Fruit fly (Drosophila melanogaster): Measurements from ENCODE around the gene REPTOR.
A peak's percentile ranks its signal among the peaks of the same experiment; 100 is the strongest.

Gene REPTOR

dm6 chr3R:24572540-24573043, 10.1 kb downstream of the REPTOR start (continued):
- no peak for TF ChIP-seq prd (optimal IDR thresholded peaks at IDR 0.05)
- peak; percentile 98 for TF ChIP-seq prd (GFP tag; IDR thresholded peaks at IDR 0.05)
- TF ChIP-seq CG7357 (GFP tag; IDR thresholded peaks at IDR 0.05), result peak; percentile 90
- TF ChIP-seq CG17186 (GFP tag; optimal IDR thresholded peaks at IDR 0.05), result peak; percentile 60
- TF ChIP-seq eve (GFP tag; optimal IDR thresholded peaks at IDR 0.05), result peak in 1 of 2 experiments; percentile 97
- TF ChIP-seq CG12744 (GFP tag; optimal IDR thresholded peaks at IDR 0.05), result peak; percentile 96
- peak; percentile 98 for TF ChIP-seq ewg (GFP tag; optimal IDR thresholded peaks at IDR 0.05)
- TF ChIP-seq az2 (GFP tag; optimal IDR thresholded peaks at IDR 0.05), result peak; percentile 98
- peak; percentile 90 to 98 for TF ChIP-seq bsh (GFP tag; optimal IDR thresholded peaks at IDR 0.05)
- peak; percentile 95 for TF ChIP-seq psq (GFP tag; optimal IDR thresholded peaks at IDR 0.05)
- TF ChIP-seq CG8924 (tag; optimal IDR thresholded peaks at IDR 0.05), result peak; percentile 99
- TF ChIP-seq CG31388 (GFP tag; optimal IDR thresholded peaks at IDR 0.05), result peak; percentile 77
- peak; percentile 95 for TF ChIP-seq CG33213 (GFP tag; optimal IDR thresholded peaks at IDR 0.05)
- TF ChIP-seq CG8359 (GFP tag; optimal IDR thresholded peaks at IDR 0.05; ENCODE audit: borderline replicate concordance), result peak; percentile 79
- TF ChIP-seq Side (GFP tag; optimal IDR thresholded peaks at IDR 0.05), result peak; percentile 96
- peak; percentile 82 for TF ChIP-seq ab (GFP tag; optimal IDR thresholded peaks at IDR 0.05)
- TF ChIP-seq CG18011 (GFP tag; optimal IDR thresholded peaks at IDR 0.05), result peak; percentile 87
- TF ChIP-seq al (GFP tag; IDR thresholded peaks at IDR 0.05), result peak; percentile 96
- TF ChIP-seq CG17328 (GFP tag; IDR thresholded peaks at IDR 0.05), result peak; percentile 99
- TF ChIP-seq CG3995 (GFP tag; optimal IDR thresholded peaks at IDR 0.05), result peak; percentile 79
- peak; percentile 48; the same call in 1 of the 2 replicates for TF ChIP-seq dan (GFP tag; IDR thresholded peaks at IDR 0.05)
- peak; percentile 99 for TF ChIP-seq Atf6 (GFP tag; IDR thresholded peaks at IDR 0.05)
- TF ChIP-seq dimm (GFP tag; IDR thresholded peaks at IDR 0.05), result no peak; the same call in 1 of the 2 replicates
- TF ChIP-seq caup (GFP tag; optimal IDR thresholded peaks at IDR 0.05; ENCODE audit: severe bottlenecking), result peak; percentile 99
- peak; percentile 94 for TF ChIP-seq zfh2 (GFP tag; optimal IDR thresholded peaks at IDR 0.05)
- no peak for TF ChIP-seq sc (optimal IDR thresholded peaks at IDR 0.05)
- TF ChIP-seq sc (GFP tag; optimal IDR thresholded peaks at IDR 0.05), result peak; percentile 91
- TF ChIP-seq CG14710 (tag; optimal IDR thresholded peaks at IDR 0.05), result peak; percentile 92
- TF ChIP-seq CG11695 (GFP tag; IDR thresholded peaks at IDR 0.05), result peak; percentile 98
- TF ChIP-seq B-H1 (GFP tag; IDR thresholded peaks at IDR 0.05), result peak; percentile 98
- peak; percentile 97 for TF ChIP-seq bcd (GFP tag; optimal IDR thresholded peaks at IDR 0.05)
- peak in 1 of 2 experiments; percentile 6 for TF ChIP-seq tll (GFP tag; optimal IDR thresholded peaks at IDR 0.05)
- peak; percentile 97 for TF ChIP-seq abd-A (tag; optimal IDR thresholded peaks at IDR 0.05)
- TF ChIP-seq Spps (tag; optimal IDR thresholded peaks at IDR 0.05), result peak; percentile 89
- peak; percentile 98 for TF ChIP-seq CG7556 (GFP tag; optimal IDR thresholded peaks at IDR 0.05)
- TF ChIP-seq CG33557 (GFP tag; optimal IDR thresholded peaks at IDR 0.05), result peak; percentile 72
- peak; percentile 96 for TF ChIP-seq maf-S (GFP tag; optimal IDR thresholded peaks at IDR 0.05)
- peak; percentile 98 for TF ChIP-seq zf30C (GFP tag; optimal IDR thresholded peaks at IDR 0.05)
- TF ChIP-seq Trl (optimal IDR thresholded peaks at IDR 0.05), result peak; percentile 81 to 97
- peak; percentile 96 for TF ChIP-seq Trl (GFP tag; optimal IDR thresholded peaks at IDR 0.05)
- peak in 1 of 2 experiments; percentile 98 for TF ChIP-seq Eip74EF (GFP tag; optimal IDR thresholded peaks at IDR 0.05)
- TF ChIP-seq Nf-YC (tag; optimal IDR thresholded peaks at IDR 0.05), result peak; percentile 90
- peak; percentile 98 for TF ChIP-seq ttk (GFP tag; IDR thresholded peaks at IDR 0.05)
- peak; percentile 67 for TF ChIP-seq cg (GFP tag; optimal IDR thresholded peaks at IDR 0.05)
- TF ChIP-seq NC2β (GFP tag; optimal IDR thresholded peaks at IDR 0.05), result peak; percentile 92
- peak; percentile 92 for TF ChIP-seq btn (GFP tag; optimal IDR thresholded peaks at IDR 0.05)
- peak; percentile 93 for TF ChIP-seq CG11696 (GFP tag; IDR thresholded peaks at IDR 0.05)
- no peak for TF ChIP-seq Kr (GFP tag; optimal IDR thresholded peaks at IDR 0.05)
- TF ChIP-seq CG15479 (GFP tag; optimal IDR thresholded peaks at IDR 0.05), result no peak
- TF ChIP-seq CG16779 (GFP tag; IDR thresholded peaks at IDR 0.05), result peak; percentile 98
- peak; percentile 93 for TF ChIP-seq CG1792 (GFP tag; optimal IDR thresholded peaks at IDR 0.05)
